Fruit fly (Drosophila melanogaster) whole organism, wandering third instar larva: Measurements from ENCODE around the gene CG9389.
A peak's percentile ranks its signal among the peaks of the same experiment; 100 is the strongest.

Experiments used
- Abd-B ChIP-seq: fragments of >200 bp; optimal IDR thresholded peaks from 2 replicates; lab custom pipeline; 2017; ENCODE audit warnings: missing biosample characterization, missing genetic modification characterization
- CG32264 ChIP-seq: fragments of 200-800 bp; sonication (Bioruptor generic); optimal IDR thresholded peaks from 2 replicates; lab custom pipeline; 2016; ENCODE audit warnings: missing biosample characterization, missing genetic modification characterization
- CG9705 ChIP-seq: fragments of 200-800 bp; sonication (Bioruptor generic); optimal IDR thresholded peaks from 2 replicates; lab custom pipeline; 2018; ENCODE audit warnings: missing biosample characterization, mild to moderate bottlenecking, missing genetic modification characterization
- CrebA ChIP-seq: fragments of 200-800 bp; sonication (Bioruptor generic); optimal IDR thresholded peaks from 2 replicates; lab custom pipeline; 2016; ENCODE audit warnings: missing biosample characterization, mild to moderate bottlenecking, missing genetic modification characterization, borderline replicate concordance
- Dfd ChIP-seq: fragments of >200 bp; optimal IDR thresholded peaks from 2 replicates; lab custom pipeline; 2017; ENCODE audit warnings: missing biosample characterization, missing genetic modification characterization
- Dif ChIP-seq: fragments of 200-275, 200-300 bp; sonication (Bioruptor generic); optimal IDR thresholded peaks from 2 replicates; lab custom pipeline; 2018; ENCODE audit warnings: missing biosample characterization, missing genetic modification characterization; ENCODE audit not compliant: partially characterized antibody
- GATAd ChIP-seq: sonication (Bioruptor generic); optimal IDR thresholded peaks from 2 replicates; lab custom pipeline; 2016; ENCODE audit warnings: missing biosample characterization, missing genetic modification characterization
- HLH106 ChIP-seq: fragments of 200-800 bp; optimal IDR thresholded peaks from 3 replicates; lab custom pipeline; 2019; ENCODE audit warnings: missing biosample characterization, mild to moderate bottlenecking, missing genetic modification characterization, moderate library complexity
- Hnf4 ChIP-seq: fragments of 200-800 bp; sonication (Bioruptor generic); optimal IDR thresholded peaks from 2 replicates; lab custom pipeline; 2016; ENCODE audit warnings: missing biosample characterization, mild to moderate bottlenecking, missing genetic modification characterization
- Hr78 ChIP-seq: fragments of >200 bp; optimal IDR thresholded peaks from 2 replicates; lab custom pipeline; 2017; ENCODE audit warnings: missing biosample characterization, missing genetic modification characterization
- Hr83 ChIP-seq: fragments of 200-300 bp; sonication (Bioruptor generic); optimal IDR thresholded peaks from 2 replicates; lab custom pipeline; 2016; ENCODE audit warnings: missing biosample characterization, mild to moderate bottlenecking, missing genetic modification characterization, moderate library complexity; ENCODE audit not compliant: poor library complexity, severe bottlenecking
- Jra ChIP-seq: sonication (Bioruptor generic); optimal IDR thresholded peaks from 2 replicates; lab custom pipeline; 2016; ENCODE audit warnings: missing biosample characterization, missing genetic modification characterization
- Mio ChIP-seq: sonication (Bioruptor generic); optimal IDR thresholded peaks from 2 replicates; lab custom pipeline; 2016; ENCODE audit warnings: missing biosample characterization, missing genetic modification characterization
- Myc ChIP-seq: fragments of >200 bp; optimal IDR thresholded peaks from 2 replicates; lab custom pipeline; 2017
- N ChIP-seq: fragments of >200 bp; optimal IDR thresholded peaks from 2 replicates; lab custom pipeline; 2018; ENCODE audit warnings: missing biosample characterization, missing external identifiers, missing genetic modification characterization
- OdsH ChIP-seq: fragments of 200-800 bp; sonication (Bioruptor generic); optimal IDR thresholded peaks from 2 replicates; lab custom pipeline; 2016; ENCODE audit warnings: missing biosample characterization, mild to moderate bottlenecking, missing genetic modification characterization
- Rel ChIP-seq, 2 experiments: fragments of 200-800 bp; sonication (Bioruptor generic) in 1 of 2; optimal IDR thresholded peaks; 2 replicates in 1 of 2; 3 replicates in 1 of 2; lab custom pipeline; 2016 to 2019; ENCODE audit warnings: mild to moderate bottlenecking in 2 of 2, missing biosample characterization in 2 of 2, missing genetic modification characterization in 2 of 2, moderate library complexity in 1 of 2
- Sp1 ChIP-seq: fragments of 200-800 bp; sonication (Bioruptor generic); optimal IDR thresholded peaks from 3 replicates; lab custom pipeline; 2019; ENCODE audit warnings: missing biosample characterization, mild to moderate bottlenecking, missing genetic modification characterization, moderate library complexity
- Vsx2 ChIP-seq: fragments of 200-300, 225-300 bp; sonication (Bioruptor generic); optimal IDR thresholded peaks from 2 replicates; lab custom pipeline; 2018; ENCODE audit warnings: missing biosample characterization, missing genetic modification characterization; ENCODE audit not compliant: partially characterized antibody
- br ChIP-seq: fragments of 200-800 bp; sonication (Bioruptor generic); optimal IDR thresholded peaks from 2 replicates; lab custom pipeline; 2016; ENCODE audit warnings: missing biosample characterization, missing genetic modification characterization
- dl ChIP-seq, 2 experiments: fragments of 175-275, 200-275 bp in 1 of 2; fragments of 200-275 bp in 1 of 2; sonication (Bioruptor generic); optimal IDR thresholded peaks; lab custom pipeline; 2018; ENCODE audit warnings: mild to moderate bottlenecking in 2 of 2, missing biosample characterization in 2 of 2, missing genetic modification characterization in 2 of 2, moderate library complexity in 2 of 2; ENCODE audit not compliant: partially characterized antibody in 2 of 2, insufficient read depth in 1 of 2
- dmrt93B ChIP-seq: fragments of 200-800 bp; sonication (Bioruptor generic); optimal IDR thresholded peaks from 2 replicates; lab custom pipeline; 2018; ENCODE audit warnings: missing biosample characterization, mild to moderate bottlenecking, missing genetic modification characterization
- dsf ChIP-seq: sonication (Bioruptor generic); optimal IDR thresholded peaks from 2 replicates; lab custom pipeline; 2016; ENCODE audit warnings: missing biosample characterization, missing genetic modification characterization, borderline replicate concordance
- ey ChIP-seq: fragments of 200-800 bp; sonication (Bioruptor generic); optimal IDR thresholded peaks from 2 replicates; lab custom pipeline; 2016; ENCODE audit warnings: missing biosample characterization, missing genetic modification characterization
- foxo ChIP-seq, 2 experiments: fragments of 200-800 bp; sonication (Bioruptor generic); optimal IDR thresholded peaks; 2 replicates in 1 of 2; 3 replicates in 1 of 2; lab custom pipeline; 2016 to 2017; ENCODE audit warnings: missing biosample characterization in 2 of 2, missing genetic modification characterization in 2 of 2
- fru ChIP-seq: fragments of 200-800 bp; sonication (Bioruptor generic); optimal IDR thresholded peaks from 3 replicates; lab custom pipeline; 2016; ENCODE audit warnings: missing biosample characterization, mild to moderate bottlenecking, missing genetic modification characterization
- h ChIP-seq: fragments of 200-800 bp; sonication (Bioruptor generic); optimal IDR thresholded peaks from 3 replicates; lab custom pipeline; 2016; ENCODE audit warnings: missing biosample characterization, mild to moderate bottlenecking, missing genetic modification characterization
- jim ChIP-seq: fragments of 175-275, 200-325 bp; sonication (Bioruptor generic); optimal IDR thresholded peaks from 2 replicates; lab custom pipeline; 2016; ENCODE audit warnings: missing biosample characterization, mild to moderate bottlenecking, missing genetic modification characterization
- lola ChIP-seq: fragments of >200 bp; optimal IDR thresholded peaks from 2 replicates; lab custom pipeline; 2017; ENCODE audit warnings: missing biosample characterization, missing genetic modification characterization
- pan ChIP-seq: fragments of >200 bp; optimal IDR thresholded peaks from 2 replicates; lab custom pipeline; 2017
- psq ChIP-seq: fragments of 200-800 bp; sonication (Bioruptor generic); optimal IDR thresholded peaks from 3 replicates; lab custom pipeline; 2017; ENCODE audit warnings: missing biosample characterization, mild to moderate bottlenecking, missing genetic modification characterization, moderate library complexity
- sage ChIP-seq: fragments of 200-800 bp; sonication (Bioruptor generic); optimal IDR thresholded peaks from 2 replicates; lab custom pipeline; 2016; ENCODE audit warnings: missing biosample characterization, mild to moderate bottlenecking, missing genetic modification characterization
- sv ChIP-seq: fragments of 200-800 bp; sonication (Bioruptor generic); optimal IDR thresholded peaks from 3 replicates; lab custom pipeline; 2016; ENCODE audit warnings: missing biosample characterization, missing genetic modification characterization
- tai ChIP-seq: sonication (Bioruptor generic); optimal IDR thresholded peaks from 2 replicates; lab custom pipeline; 2016; ENCODE audit warnings: missing biosample characterization, missing genetic modification characterization
- usp ChIP-seq: fragments of >200 bp; optimal IDR thresholded peaks from 2 replicates; lab custom pipeline; 2017; ENCODE audit warnings: missing biosample characterization, missing genetic modification characterization
- woc ChIP-seq: sonication (Bioruptor generic); optimal IDR thresholded peaks from 2 replicates; lab custom pipeline; 2016; ENCODE audit warnings: missing biosample characterization, mild to moderate bottlenecking, missing genetic modification characterization

CG9389 gene

dm6 chr3L:21292700-21293099 lies 22.3 kb upstream of the CG9389 start, which contains the start of gene Cpr78Ca:
Cpr78Ca (minus strand) TSS chr3L:21292800.
- TF ChIP-seq Hr78 (GFP tag; lab: Kevin White, UChicago) = no peak
- TF ChIP-seq dmrt93B = no peak
- no peak for TF ChIP-seq Hnf4 (GFP tag; lab: Kevin White, UChicago)
- no peak for TF ChIP-seq jim (GFP tag; lab: Kevin White, UChicago)
- TF ChIP-seq Hr83 (GFP tag; lab: Kevin White, UChicago) = no peak
- TF ChIP-seq dl (GFP tag; optimal IDR thresholded peaks at IDR 0.05; lab: Kevin White, UChicago; ENCODE audit: insufficient read depth in 1 of 2, partially characterized antibody in 2 of 2) = no peak
- TF ChIP-seq Jra = no peak
- no peak for TF ChIP-seq OdsH (GFP tag; lab: Kevin White, UChicago)
- TF ChIP-seq psq (GFP tag; lab: Kevin White, UChicago) = no peak
- TF ChIP-seq CG9705 (GFP tag; lab: Kevin White, UChicago) = no peak
- TF ChIP-seq dsf = no peak
- no peak for TF ChIP-seq foxo (GFP tag; optimal IDR thresholded peaks at IDR 0.05; lab: Kevin White, UChicago)
- TF ChIP-seq sv (GFP tag; lab: Kevin White, UChicago) = no peak
- no peak for TF ChIP-seq Abd-B (GFP tag; lab: Kevin White, UChicago)
- no peak for TF ChIP-seq Vsx2 (GFP tag; lab: Kevin White, UChicago)
- no peak for TF ChIP-seq GATAd (GFP tag; lab: Kevin White, UChicago)
- no peak for TF ChIP-seq CrebA (GFP tag; lab: Kevin White, UChicago)
- no peak for TF ChIP-seq usp (GFP tag; lab: Kevin White, UChicago)
- TF ChIP-seq br (GFP tag; lab: Kevin White, UChicago) = no peak
- TF ChIP-seq ey (GFP tag; lab: Kevin White, UChicago) = no peak

- no peak for TF ChIP-seq br (GFP tag; lab: Kevin White, UChicago)
- no peak for TF ChIP-seq OdsH (GFP tag; lab: Kevin White, UChicago)
- no peak for TF ChIP-seq foxo (GFP tag; optimal IDR thresholded peaks at IDR 0.05; lab: Kevin White, UChicago)
- no peak for TF ChIP-seq HLH106
- no peak for TF ChIP-seq dmrt93B
- TF ChIP-seq Rel (GFP tag; optimal IDR thresholded peaks at IDR 0.05; lab: Kevin White, UChicago) = no peak
- no peak for TF ChIP-seq Rel (tag; optimal IDR thresholded peaks at IDR 0.05; lab: Kevin White, UChicago)
- no peak for TF ChIP-seq lola (GFP tag; lab: Kevin White, UChicago)
- TF ChIP-seq woc (GFP tag; lab: Kevin White, UChicago) = no peak
- no peak for TF ChIP-seq ey (GFP tag; lab: Kevin White, UChicago)
- TF ChIP-seq h (GFP tag; lab: Kevin White, UChicago) = no peak
- TF ChIP-seq Vsx2 (GFP tag; lab: Kevin White, UChicago) = no peak
- no peak for TF ChIP-seq CrebA (GFP tag; lab: Kevin White, UChicago)
- no peak for TF ChIP-seq fru (GFP tag; lab: Kevin White, UChicago)
- no peak for TF ChIP-seq Dfd (GFP tag; lab: Kevin White, UChicago)
- TF ChIP-seq Mio = no peak
- TF ChIP-seq Myc (lab: Kevin White, UChicago) = no peak
- TF ChIP-seq, all 38 proteins: peak for 0
Observed at dm6 chr3L:21291055-21291454, 20.7 kb upstream of the CG9389 start.

- TF ChIP-seq Mio = no peak
- TF ChIP-seq HLH106 = no peak
- no peak for TF ChIP-seq Vsx2 (GFP tag; lab: Kevin White, UChicago)
- TF ChIP-seq psq (GFP tag; lab: Kevin White, UChicago) = no peak
- no peak for TF ChIP-seq Abd-B (GFP tag; lab: Kevin White, UChicago)
- no peak for TF ChIP-seq pan (lab: Kevin White, UChicago)
- TF ChIP-seq Sp1 (GFP tag; lab: Kevin White, UChicago) = no peak
- TF ChIP-seq Myc (lab: Kevin White, UChicago) = no peak
Observed at dm6 chr3L:21290336-21290735, 20.0 kb upstream of the CG9389 start.

dm6 chr3L:21285639-21286338 lies 15.4 kb upstream of the CG9389 start, which contains the start of the genes CG12974 and pzg:
CG12974 (minus strand) TSS chr3L:21285962.
pzg (plus strand) TSS chr3L:21286099.
- TF ChIP-seq sage (GFP tag; lab: Kevin White, UChicago) (no peak), HLH106 (peak; percentile 73), h (GFP tag; lab: Kevin White, UChicago) (peak; percentile 66), OdsH (GFP tag; lab: Kevin White, UChicago) (peak; percentile 30), Rel (GFP tag; optimal IDR thresholded peaks at IDR 0.05; lab: Kevin White, UChicago) (no peak), Rel (tag; optimal IDR thresholded peaks at IDR 0.05; lab: Kevin White, UChicago) (no peak), Abd-B (GFP tag; lab: Kevin White, UChicago) (no peak), GATAd (GFP tag; lab: Kevin White, UChicago) (no peak), CG32264 (GFP tag; lab: Kevin White, UChicago) (no peak), tai (GFP tag; lab: Kevin White, UChicago) (no peak), CrebA (GFP tag; lab: Kevin White, UChicago) (no peak), dmrt93B (peak; percentile 74), foxo (GFP tag; optimal IDR thresholded peaks at IDR 0.05; lab: Kevin White, UChicago) (peak in 1 of 2 experiments; percentile 59), Myc (lab: Kevin White, UChicago) (peak; percentile 46), woc (GFP tag; lab: Kevin White, UChicago) (peak; percentile 70), Dif (GFP tag; lab: Kevin White, UChicago) (peak; percentile 99), dsf (no peak), ey (GFP tag; lab: Kevin White, UChicago) (peak; percentile 51), fru (GFP tag; lab: Kevin White, UChicago) (peak; percentile 69), Vsx2 (GFP tag; lab: Kevin White, UChicago) (peak; percentile 99), Hr83 (GFP tag; lab: Kevin White, UChicago) (peak; percentile 34), pan (lab: Kevin White, UChicago) (no peak), CG9705 (GFP tag; lab: Kevin White, UChicago) (peak; percentile 82), sv (GFP tag; lab: Kevin White, UChicago) (peak; percentile 51), N (GFP tag; lab: Kevin White, UChicago) (no peak), Mio (peak; percentile 20), Jra (peak; percentile 19), jim (GFP tag; lab: Kevin White, UChicago) (no peak), psq (GFP tag; lab: Kevin White, UChicago) (no peak)
